Worm (Caenorhabditis elegans): ENCODE measurements around the gene H08J19.1.

H08J19.1 gene

ce11 chrX:15610527-15611091 lies 32.1 kb upstream of the H08J19.1 start (continued):
- no peak for TF ChIP-seq nfya-2 (GFP tag; IDR thresholded peaks at IDR 0.05)
- no peak for TF ChIP-seq D2030.7 (GFP tag; IDR thresholded peaks at IDR 0.05)
- TF ChIP-seq aptf-2 (GFP tag; conservative IDR thresholded peaks at IDR 0.05), result no peak
- no peak for TF ChIP-seq lag-1 (GFP tag; IDR thresholded peaks at IDR 0.05)
- TF ChIP-seq ceh-40 (GFP tag; IDR thresholded peaks at IDR 0.05), result no peak
- TF ChIP-seq madf-3 (GFP tag; IDR thresholded peaks at IDR 0.05), result 0 out of 2 replicates have a peak, but pooled peaks have one; percentile 64
- no peak for TF ChIP-seq bed-1 (GFP tag; IDR thresholded peaks at IDR 0.05)
- TF ChIP-seq nhr-27 (tag; optimal IDR thresholded peaks at IDR 0.05), result no peak
- no peak for TF ChIP-seq fkh-3 (tag; optimal IDR thresholded peaks at IDR 0.05)
- peak; percentile 17 for TF ChIP-seq gei-17 (GFP tag; optimal IDR thresholded peaks at IDR 0.05)
- peak; percentile 53 for TF ChIP-seq dox-1 (GFP tag; IDR thresholded peaks at IDR 0.05)
- TF ChIP-seq egrh-3 (GFP tag; IDR thresholded peaks at IDR 0.05), result no peak
- no peak for TF ChIP-seq ztf-25 (GFP tag; IDR thresholded peaks at IDR 0.05)
- TF ChIP-seq egl-44 (GFP tag; IDR thresholded peaks at IDR 0.05), result 0 out of 2 replicates have a peak, but pooled peaks have one; percentile 28
- TF ChIP-seq repo-1 (tag; optimal IDR thresholded peaks at IDR 0.05), result peak; percentile 49
- TF ChIP-seq ztf-28 (GFP tag; IDR thresholded peaks at IDR 0.05), result no peak
- TF ChIP-seq F57C9.4 (tag; optimal IDR thresholded peaks at IDR 0.05), result no peak
- no peak for TF ChIP-seq F57A8.1 (GFP tag; optimal IDR thresholded peaks at IDR 0.05)
- TF ChIP-seq pha-4 (tag; optimal IDR thresholded peaks at IDR 0.05), result peak; percentile 76
- TF ChIP-seq atf-7 (tag; optimal IDR thresholded peaks at IDR 0.05), result peak; percentile 71
- TF ChIP-seq aptf-3 (GFP tag; IDR thresholded peaks at IDR 0.05), result no peak
- no peak for TF ChIP-seq attf-6 (GFP tag; IDR thresholded peaks at IDR 0.05)
- TF ChIP-seq F52B5.7 (tag; optimal IDR thresholded peaks at IDR 0.05), result no peak
- peak; percentile 49 for TF ChIP-seq unc-62 (GFP tag; optimal IDR thresholded peaks at IDR 0.05)
- TF ChIP-seq cebp-1 (GFP tag; IDR thresholded peaks at IDR 0.05), result peak; percentile 99
- TF ChIP-seq cebp-1 (tag; optimal IDR thresholded peaks at IDR 0.05), result peak; percentile 99
- no peak for TF ChIP-seq xnd-1 (tag; optimal IDR thresholded peaks at IDR 0.05)
- no peak for TF ChIP-seq B0035.1 (tag; optimal IDR thresholded peaks at IDR 0.05)
- no peak for TF ChIP-seq B0261.1 (tag; optimal IDR thresholded peaks at IDR 0.05)
- no peak for TF ChIP-seq F33H1.4 (GFP tag; IDR thresholded peaks at IDR 0.05)
- TF ChIP-seq dpff-1 (tag; optimal IDR thresholded peaks at IDR 0.05), result no peak
- TF ChIP-seq ZK185.1 (tag; optimal IDR thresholded peaks at IDR 0.05; ENCODE audit: poor library complexity, severe bottlenecking), result peak; percentile 7
- peak; percentile 58; the same call in 1 of the 2 replicates for TF ChIP-seq let-526 (GFP tag; IDR thresholded peaks at IDR 0.05)
- TF ChIP-seq attf-5 (GFP tag; optimal IDR thresholded peaks at IDR 0.05), result peak; percentile 59
- TF ChIP-seq snpc-1.1 (tag; optimal IDR thresholded peaks at IDR 0.05; ENCODE audit: insufficient read depth), result no peak
- peak; percentile 43 for TF ChIP-seq lin-40 (tag; optimal IDR thresholded peaks at IDR 0.05)
- no peak for TF ChIP-seq lin-35 (GFP tag; optimal IDR thresholded peaks at IDR 0.05)
- TF ChIP-seq hsf-1 (GFP tag; IDR thresholded peaks at IDR 0.05), result no peak
- TF ChIP-seq lsl-1 (GFP tag; optimal IDR thresholded peaks at IDR 0.05), result no peak
- TF ChIP-seq tbp1 (GFP tag; optimal IDR thresholded peaks at IDR 0.05), result peak; percentile 46
- TF ChIP-seq ceh-27 (GFP tag; optimal IDR thresholded peaks at IDR 0.05), result no peak
- TF ChIP-seq B0019.2 (GFP tag; conservative IDR thresholded peaks at IDR 0.05), result no peak
- TF ChIP-seq akir-1 (GFP tag; optimal IDR thresholded peaks at IDR 0.05), result no peak
- no peak for TF ChIP-seq snpc-1.3 (tag; optimal IDR thresholded peaks at IDR 0.05; ENCODE audit: insufficient read depth)
- peak; percentile 20 for TF ChIP-seq F23B12.7 (tag; optimal IDR thresholded peaks at IDR 0.05; ENCODE audit: insufficient read depth)
- TF ChIP-seq ztf-6 (GFP tag; IDR thresholded peaks at IDR 0.05), result no peak
- peak; percentile 77 for TF ChIP-seq ztf-22 (GFP tag; optimal IDR thresholded peaks at IDR 0.05)
- no peak for TF ChIP-seq hlh-26 (GFP tag; conservative IDR thresholded peaks at IDR 0.05)
